Worm (Caenorhabditis elegans): ENCODE results near the gene T06D4.6.

DNA sequence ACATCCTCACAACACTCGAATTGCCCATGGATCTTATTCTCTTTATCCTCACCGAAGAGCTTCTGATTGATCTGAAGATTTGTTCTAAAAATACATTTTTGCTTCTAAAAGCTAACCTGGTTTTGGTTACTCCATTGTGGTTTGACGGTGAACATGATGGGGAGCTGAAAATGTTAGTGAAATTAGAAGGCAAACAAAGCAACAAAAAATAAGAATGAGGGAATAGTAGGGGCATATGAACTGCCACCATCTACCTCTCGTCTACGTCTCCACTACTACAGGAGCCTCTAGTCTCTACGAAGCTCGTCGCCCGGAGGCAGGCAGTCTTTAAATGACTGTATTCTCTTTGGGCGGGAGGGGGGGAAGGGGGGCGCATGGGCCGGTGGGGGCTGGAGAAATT lies 1.7 kb downstream of the T06D4.6 start, which contains the start of gene T06D4.2:
- no peak for TF ChIP-seq ama-1 (optimal IDR thresholded peaks at IDR 0.05)
- TF ChIP-seq ceh-36 (tag; optimal IDR thresholded peaks at IDR 0.05), result no peak
- TF ChIP-seq hmbx-1 (tag; optimal IDR thresholded peaks at IDR 0.05), result no peak
- no peak for TF ChIP-seq ets-7 (tag; optimal IDR thresholded peaks at IDR 0.05)
- no peak for TF ChIP-seq F13C5.2 (tag; optimal IDR thresholded peaks at IDR 0.05)
- no peak for TF ChIP-seq tbx-37 (GFP tag; conservative IDR thresholded peaks at IDR 0.05)
- TF ChIP-seq tra-4 (tag; optimal IDR thresholded peaks at IDR 0.05), result no peak
- TF ChIP-seq pes-1 (GFP tag; IDR thresholded peaks at IDR 0.05), result no peak
- no peak for TF ChIP-seq aly-1 (tag; optimal IDR thresholded peaks at IDR 0.05)
